Fruit fly (Drosophila melanogaster) whole organism, embryonic: Measurements from ENCODE around the gene CG10055.
A peak's percentile ranks its signal among the peaks of the same experiment; 100 is the strongest.

Experiments
- Atf-2 ChIP-seq: fragments of 200-800 bp; sonication (Bioruptor generic); optimal IDR thresholded peaks from 2 replicates; lab custom pipeline; 2016; ENCODE audit warnings: missing biosample characterization, missing genetic modification characterization
- B-H1 ChIP-seq: fragments of 200-800 bp; sonication (Bioruptor generic); IDR thresholded peaks from 3 replicates; pipeline ENCODE4 v1.3.6; 2022; ENCODE audit warnings: missing biosample characterization, missing genetic modification characterization
- Bteb2 ChIP-seq: fragments of 200-800 bp; sonication (Bioruptor generic); optimal IDR thresholded peaks from 2 replicates; lab custom pipeline; 2016; ENCODE audit warnings: missing biosample characterization, missing genetic modification characterization
- CG10565 ChIP-seq: fragments of 200-800 bp; sonication (Bioruptor generic); optimal IDR thresholded peaks from 3 replicates; lab custom pipeline; 2016; ENCODE audit warnings: missing biosample characterization, mild to moderate bottlenecking, missing genetic modification characterization
- CG10979 ChIP-seq: fragments of 200-800 bp; sonication (Bioruptor generic); optimal IDR thresholded peaks from 2 replicates; lab custom pipeline; 2018; ENCODE audit warnings: missing biosample characterization, mild to moderate bottlenecking, missing genetic modification characterization, moderate library complexity
- CG11085 ChIP-seq: fragments of 200-800 bp; sonication (Bioruptor generic); IDR thresholded peaks from 2 replicates; pipeline ENCODE4 v1.3.6; 2022; ENCODE audit warnings: missing biosample characterization, missing genetic modification characterization
- CG12155 ChIP-seq: fragments of 200-800 bp; sonication (Bioruptor generic); optimal IDR thresholded peaks from 3 replicates; lab custom pipeline; 2016; ENCODE audit warnings: missing biosample characterization, missing genetic modification characterization
- CG14965 ChIP-seq: fragments of 200-800 bp; sonication (Bioruptor generic); optimal IDR thresholded peaks from 2 replicates; lab custom pipeline; 2016; ENCODE audit warnings: missing biosample characterization, missing genetic modification characterization, borderline replicate concordance
- CG16815 ChIP-seq: fragments of 200-800 bp; sonication (Bioruptor generic); optimal IDR thresholded peaks from 3 replicates; lab custom pipeline; 2017; ENCODE audit warnings: missing biosample characterization, mild to moderate bottlenecking, missing genetic modification characterization
- CG18476 ChIP-seq: fragments of 200-800 bp; sonication (Bioruptor generic); optimal IDR thresholded peaks from 2 replicates; lab custom pipeline; 2016; ENCODE audit warnings: missing biosample characterization, mild to moderate bottlenecking, missing genetic modification characterization
- CG18619 ChIP-seq: fragments of 200-800 bp; sonication (Bioruptor generic); optimal IDR thresholded peaks from 3 replicates; lab custom pipeline; 2017; ENCODE audit warnings: missing biosample characterization, mild to moderate bottlenecking, missing genetic modification characterization
- CG30020 ChIP-seq: fragments of 200-800 bp; optimal IDR thresholded peaks from 2 replicates; lab custom pipeline; 2019; ENCODE audit warnings: missing biosample characterization, mild to moderate bottlenecking, missing genetic modification characterization, moderate library complexity
- CG30431 ChIP-seq: fragments of 200-800 bp; sonication (Bioruptor generic); optimal IDR thresholded peaks from 2 replicates; lab custom pipeline; 2017; ENCODE audit warnings: missing biosample characterization, missing genetic modification characterization
- CG3838 ChIP-seq: fragments of 200-800 bp; sonication (Bioruptor generic); optimal IDR thresholded peaks from 3 replicates; lab custom pipeline; 2016; ENCODE audit warnings: missing biosample characterization, missing genetic modification characterization
- CG4854 ChIP-seq: fragments of 200-800 bp; sonication (Bioruptor generic); optimal IDR thresholded peaks from 2 replicates; lab custom pipeline; 2016; ENCODE audit warnings: missing biosample characterization, missing genetic modification characterization, inconsistent platforms
- CG6254 ChIP-seq: fragments of 200-800 bp; sonication (Bioruptor generic); optimal IDR thresholded peaks from 3 replicates; lab custom pipeline; 2017; ENCODE audit warnings: mild to moderate bottlenecking, missing biosample characterization, missing genetic modification reagents, missing genetic modification characterization
- CG6689 ChIP-seq: fragments of 200-800 bp; sonication (Bioruptor generic); IDR thresholded peaks from 2 replicates; pipeline ENCODE4 v1.3.6; 2022; ENCODE audit warnings: missing biosample characterization, missing genetic modification characterization
- CG7357 ChIP-seq: fragments of 200-800 bp; sonication (Bioruptor generic); IDR thresholded peaks from 3 replicates; pipeline ENCODE4 v1.3.6; 2022; ENCODE audit warnings: missing biosample characterization, missing genetic modification characterization
- CG8281 ChIP-seq: fragments of 200-800 bp; sonication (Bioruptor generic); optimal IDR thresholded peaks from 2 replicates; lab custom pipeline; 2018; ENCODE audit warnings: missing biosample characterization, mild to moderate bottlenecking, missing genetic modification characterization, moderate library complexity
- Hsf ChIP-seq: fragments of 200-800 bp; sonication (Bioruptor generic); optimal IDR thresholded peaks from 3 replicates; lab custom pipeline; 2016; ENCODE audit warnings: missing biosample characterization, missing genetic modification characterization
- Med ChIP-seq: fragments of 200-800 bp; sonication (Bioruptor generic); peaks from one replicate; lab custom pipeline; 2016; ENCODE audit warnings: missing biosample characterization, missing genetic modification characterization, mild to moderate bottlenecking, inconsistent platforms, moderate library complexity
- Mrtf ChIP-seq: fragments of 200-800 bp; sonication (Bioruptor generic); IDR thresholded peaks from 3 replicates; pipeline ENCODE4 v1.3.6; 2022; ENCODE audit warnings: missing biosample characterization, missing genetic modification characterization
- NC2α ChIP-seq: fragments of 200-800 bp; sonication (Bioruptor generic); optimal IDR thresholded peaks from 2 replicates; lab custom pipeline; 2016; ENCODE audit warnings: missing biosample characterization, missing genetic modification characterization
- NC2β ChIP-seq: fragments of 200-800 bp; sonication (Bioruptor generic); optimal IDR thresholded peaks from 2 replicates; lab custom pipeline; 2016; ENCODE audit warnings: missing biosample characterization, missing genetic modification characterization
- Nf-YB ChIP-seq: fragments of 200-800 bp; sonication (Bioruptor generic); optimal IDR thresholded peaks from 3 replicates; lab custom pipeline; 2019; ENCODE audit warnings: missing biosample characterization, mild to moderate bottlenecking, missing genetic modification characterization, moderate library complexity
- Vsx1 ChIP-seq: fragments of 200-800 bp; sonication (Bioruptor generic); optimal IDR thresholded peaks from 2 replicates; lab custom pipeline; 2017; ENCODE audit warnings: missing biosample characterization, mild to moderate bottlenecking, missing genetic modification characterization, missing genetic modification reagents
- br ChIP-seq: fragments of >200 bp; optimal IDR thresholded peaks from 2 replicates; lab custom pipeline; 2017
- chif ChIP-seq, 2 experiments: fragments of 200-800 bp; sonication (Bioruptor generic); optimal IDR thresholded peaks; 3 replicates each; lab custom pipeline; 2016; ENCODE audit warnings: missing biosample characterization in 2 of 2, missing genetic modification characterization in 2 of 2
- chinmo ChIP-seq: fragments of 200-800 bp; sonication (Bioruptor generic); IDR thresholded peaks from 4 replicates; pipeline ENCODE4 v1.3.6; 2022; ENCODE audit warnings: missing biosample characterization, missing genetic modification characterization; ENCODE audit not compliant: partially characterized antibody
- ci ChIP-seq: fragments of 200-800 bp; sonication (Bioruptor generic); IDR thresholded peaks from 3 replicates; pipeline ENCODE4 v1.3.6; 2022; ENCODE audit warnings: missing biosample characterization, missing genetic modification characterization
- cwo ChIP-seq: fragments of 200-800 bp; sonication (Bioruptor generic); optimal IDR thresholded peaks from 3 replicates; lab custom pipeline; 2017; ENCODE audit warnings: missing biosample characterization, missing genetic modification characterization, mild to moderate bottlenecking, moderate library complexity, missing genetic modification reagents
- dmrt11E ChIP-seq: fragments of 200-800 bp; sonication (Bioruptor generic); optimal IDR thresholded peaks from 3 replicates; lab custom pipeline; 2018; ENCODE audit warnings: missing biosample characterization, mild to moderate bottlenecking, missing genetic modification characterization, moderate library complexity
- hkb ChIP-seq, 2 experiments: fragments of 200-800 bp in 1 of 2; fragments of >200 bp in 1 of 2; sonication (Bioruptor generic) in 1 of 2; IDR thresholded peaks in 1 of 2; optimal IDR thresholded peaks in 1 of 2; 2 replicates each; pipeline versions ENCODE4 v1.3.6 to Lab custom; 2017 to 2022; ENCODE audit warnings: missing biosample characterization in 1 of 2, missing genetic modification characterization in 1 of 2
- hth ChIP-seq: fragments of >200 bp; optimal IDR thresholded peaks from 2 replicates; lab custom pipeline; 2017; ENCODE audit warnings: inconsistent platforms
- ken ChIP-seq: fragments of 200-800 bp; sonication (Bioruptor generic); IDR thresholded peaks from 3 replicates; pipeline ENCODE4 v1.3.6; 2022; ENCODE audit warnings: missing biosample characterization, missing genetic modification characterization
- klu ChIP-seq: fragments of 200-800 bp; sonication (Bioruptor generic); IDR thresholded peaks from 2 replicates; pipeline ENCODE4 v1.3.6; 2022; ENCODE audit warnings: missing biosample characterization, missing genetic modification characterization
- mld ChIP-seq: fragments of 200-800 bp; sonication (Bioruptor generic); IDR thresholded peaks from 3 replicates; pipeline ENCODE4 v1.3.6; 2022; ENCODE audit warnings: missing biosample characterization, missing genetic modification characterization; ENCODE audit not compliant: partially characterized antibody
- ranshi ChIP-seq: fragments of 200-800 bp; sonication (Bioruptor generic); IDR thresholded peaks from 2 replicates; pipeline ENCODE4 v1.3.6; 2022; ENCODE audit warnings: missing biosample characterization, missing genetic modification characterization
- row ChIP-seq: fragments of 200-800 bp; sonication (Bioruptor generic); IDR thresholded peaks from 3 replicates; pipeline ENCODE4 v1.3.6; 2022; ENCODE audit warnings: missing biosample characterization, missing genetic modification characterization
- run ChIP-seq: fragments of 200-800 bp; sonication (Bioruptor generic); optimal IDR thresholded peaks from 3 replicates; lab custom pipeline; 2018; ENCODE audit warnings: missing biosample characterization, mild to moderate bottlenecking, missing genetic modification characterization
- schlank ChIP-seq: fragments of 200-800 bp; sonication (Bioruptor generic); optimal IDR thresholded peaks from 2 replicates; lab custom pipeline; 2018; ENCODE audit warnings: missing biosample characterization, mild to moderate bottlenecking, missing genetic modification characterization
- sens ChIP-seq: fragments of 200-800 bp; sonication (Bioruptor generic); peaks from one replicate; lab custom pipeline; 2016; ENCODE audit warnings: missing biosample characterization, missing genetic modification characterization
- sim ChIP-seq: fragments of 200-800 bp; sonication (Bioruptor generic); IDR thresholded peaks from 2 replicates; pipeline ENCODE4 v1.3.6; 2022; ENCODE audit warnings: missing biosample characterization, missing genetic modification characterization
- slbo ChIP-seq: fragments of 200-800 bp; sonication (Bioruptor generic); IDR thresholded peaks from 2 replicates; pipeline ENCODE4 v1.3.6; 2022; ENCODE audit warnings: missing biosample characterization, missing genetic modification characterization
- sob ChIP-seq: fragments of 200-800 bp; sonication (Bioruptor generic); IDR thresholded peaks from 2 replicates; pipeline ENCODE4 v1.3.6; 2022; ENCODE audit warnings: missing biosample characterization, missing genetic modification characterization
- stwl ChIP-seq: fragments of 200-800 bp; sonication (Bioruptor generic); optimal IDR thresholded peaks from 3 replicates; lab custom pipeline; 2018; ENCODE audit warnings: missing biosample characterization, mild to moderate bottlenecking, missing genetic modification characterization, moderate library complexity
- tin ChIP-seq: fragments of 200-800 bp; sonication (Bioruptor generic); optimal IDR thresholded peaks from 3 replicates; lab custom pipeline; 2016; ENCODE audit warnings: missing biosample characterization, missing genetic modification characterization
- tll ChIP-seq, 2 experiments: fragments of 200-800 bp in 1 of 2; fragments of >200 bp in 1 of 2; sonication (Bioruptor generic) in 1 of 2; optimal IDR thresholded peaks; 2 replicates each; lab custom pipeline; 2017 to 2019; ENCODE audit warnings: missing biosample characterization in 2 of 2, missing genetic modification characterization in 2 of 2, mild to moderate bottlenecking in 1 of 2, moderate library complexity in 1 of 2
- trh ChIP-seq: fragments of 200-800 bp; sonication (Bioruptor generic); optimal IDR thresholded peaks from 2 replicates; lab custom pipeline; 2016; ENCODE audit warnings: missing biosample characterization, missing genetic modification characterization
- unpg ChIP-seq: fragments of 200-800 bp; sonication (Bioruptor generic); optimal IDR thresholded peaks from 3 replicates; lab custom pipeline; 2018; ENCODE audit warnings: missing biosample characterization, mild to moderate bottlenecking, missing genetic modification characterization, moderate library complexity

CG10055 gene

DNA sequence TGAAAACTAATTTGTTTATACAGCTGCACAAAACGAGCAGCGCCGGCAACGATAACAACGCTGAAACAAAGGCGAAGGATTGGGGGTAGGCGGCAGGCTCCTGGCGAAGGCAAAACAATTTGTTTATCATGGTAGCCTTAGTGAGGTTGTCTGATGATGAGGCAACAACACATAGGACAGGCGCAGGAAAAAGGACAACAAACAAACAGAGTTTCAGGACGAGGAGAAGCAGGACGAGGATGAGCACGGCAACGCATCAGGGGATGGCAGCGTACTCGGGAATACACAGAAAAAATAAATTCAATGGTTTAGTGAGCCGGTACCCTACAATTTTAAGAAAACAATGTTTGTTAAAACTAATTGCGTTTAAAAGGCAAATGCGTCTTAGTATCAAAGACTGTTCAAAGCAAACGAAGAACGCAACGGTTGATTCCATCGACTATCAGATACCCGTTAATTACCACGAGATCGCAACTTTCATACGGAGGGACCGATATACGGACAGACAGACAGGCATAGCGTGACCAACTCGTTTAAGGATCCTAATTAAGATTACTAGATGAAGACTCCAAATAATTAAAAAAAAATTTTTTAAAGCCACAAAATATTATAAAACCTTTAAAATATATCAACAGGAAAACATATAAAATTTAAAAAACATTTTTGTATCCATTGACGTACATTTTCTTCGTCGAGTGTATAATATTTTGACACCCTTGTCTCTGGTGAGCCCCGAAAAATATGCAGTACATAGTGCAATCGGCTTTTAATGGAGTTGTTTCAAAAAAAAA is 51.6 kb downstream of the CG10055 start (continued):
- TF ChIP-seq CG18619 (GFP tag; lab: Kevin White, UChicago) (no peak), CG30431 (GFP tag; lab: Kevin White, UChicago) (no peak), br (no peak), ci (no peak), CG12155 (GFP tag; lab: Kevin White, UChicago) (no peak), Hsf (GFP tag; lab: Kevin White, UChicago) (peak; percentile 16), cwo (GFP tag; lab: Kevin White, UChicago) (no peak), run (no peak), CG7357 (GFP tag; lab: Robert Waterston, UW) (no peak), NC2β (GFP tag; lab: Kevin White, UChicago) (no peak), ken (GFP tag; lab: Robert Waterston, UW) (no peak), Bteb2 (no peak), NC2α (no peak), CG11085 (GFP tag; lab: Robert Waterston, UW) (no peak), CG30020 (tag; lab: Kevin White, UChicago) (no peak), CG4854 (no peak), hth (no peak), slbo (GFP tag; lab: Robert Waterston, UW) (no peak), CG10565 (no peak), Nf-YB (GFP tag; lab: Kevin White, UChicago) (no peak), row (GFP tag; lab: Robert Waterston, UW) (0 out of 3 replicates have a peak, but pooled peaks have one; percentile 16), sens (GFP tag; lab: Kevin White, UChicago) (peak; percentile 80), B-H1 (GFP tag; lab: Robert Waterston, UW) (no peak), hkb (optimal IDR thresholded peaks at IDR 0.05; lab: Kevin White, UChicago) (no peak), hkb (GFP tag; IDR thresholded peaks at IDR 0.05; lab: Robert Waterston, UW) (no peak), unpg (no peak), CG18476 (no peak), schlank (no peak), sim (GFP tag; lab: Robert Waterston, UW) (no peak), CG8281 (tag; lab: Kevin White, UChicago) (no peak), sob (no peak), chif (GFP tag; optimal IDR thresholded peaks at IDR 0.05; lab: Kevin White, UChicago) (no peak), tll (GFP tag; optimal IDR thresholded peaks at IDR 0.05; lab: Kevin White, UChicago) (no peak), stwl (tag; lab: Kevin White, UChicago) (peak; percentile 8), Med (GFP tag; lab: Kevin White, UChicago) (peak; percentile 51), chinmo (GFP tag; lab: Robert Waterston, UW) (no peak), klu (GFP tag; lab: Robert Waterston, UW) (no peak), CG3838 (GFP tag; lab: Kevin White, UChicago) (no peak), CG10979 (peak; percentile 43), Mrtf (GFP tag; lab: Robert Waterston, UW) (no peak), tin (GFP tag; lab: Kevin White, UChicago) (peak; percentile 1), CG16815 (GFP tag; lab: Kevin White, UChicago) (no peak), CG6689 (GFP tag; lab: Robert Waterston, UW) (0 out of 2 replicates have a peak, but pooled peaks have one; percentile 18), trh (GFP tag; lab: Kevin White, UChicago) (no peak), CG6254 (GFP tag; lab: Kevin White, UChicago) (no peak), Vsx1 (GFP tag; lab: Kevin White, UChicago) (no peak), dmrt11E (peak; percentile 57), Atf-2 (GFP tag; lab: Kevin White, UChicago) (no peak), CG14965 (GFP tag; lab: Kevin White, UChicago) (no peak), ranshi (no peak), mld (no peak)
